Fruit fly (Drosophila melanogaster) S2 (cell line): ENCODE data around the gene CG32982.

Source experiments
- CG8478 ChIP-seq: fragments of >200 bp; optimal IDR thresholded peaks from 2 replicates; lab custom pipeline; 2018
- CTCF ChIP-seq, 2 experiments: fragments of >200 bp; optimal IDR thresholded peaks; 2 replicates each; lab custom pipeline; 2018

- no peak for TF ChIP-seq CG8478
- TF ChIP-seq CTCF (optimal IDR thresholded peaks at IDR 0.05; lab: Kevin White, UChicago), result no peak
Measured at dm6 chr2L:9163935-9164334, 38.4 kb downstream of the CG32982 start, which contains the start of gene CG13108.
